Fruit fly (Drosophila melanogaster) whole organism, pupa: Measurements from ENCODE around the gene gzl.

Experiments
- CG10348 ChIP-seq: fragments of 200-800 bp; sonication (Bioruptor generic); IDR thresholded peaks from 2 replicates; pipeline ENCODE4 v1.3.6; 2022; ENCODE audit warnings: missing biosample characterization, missing genetic modification characterization
- CG12605 ChIP-seq: fragments of 200-800 bp; sonication (Bioruptor generic); IDR thresholded peaks from 2 replicates; pipeline ENCODE4 v1.3.6; 2022; ENCODE audit warnings: missing biosample characterization, missing genetic modification characterization
- CG13204 ChIP-seq: fragments of 200-800 bp; sonication (Bioruptor generic); optimal IDR thresholded peaks from 2 replicates; lab custom pipeline; 2018; ENCODE audit warnings: missing biosample characterization, mild to moderate bottlenecking, missing genetic modification characterization, moderate library complexity
- CG14655 ChIP-seq: fragments of 200-800 bp; sonication (Bioruptor generic); optimal IDR thresholded peaks from 3 replicates; lab custom pipeline; 2017; ENCODE audit warnings: mild to moderate bottlenecking, missing biosample characterization, missing genetic modification reagents, missing genetic modification characterization
- CG15710 ChIP-seq: fragments of 200-800 bp; sonication (Bioruptor generic); optimal IDR thresholded peaks from 2 replicates; lab custom pipeline; 2018; ENCODE audit warnings: missing biosample characterization, mild to moderate bottlenecking, missing genetic modification characterization, moderate library complexity
- CG17806 ChIP-seq: fragments of 200-800 bp; sonication (Bioruptor generic); optimal IDR thresholded peaks from 2 replicates; lab custom pipeline; 2018; ENCODE audit warnings: missing biosample characterization, mild to moderate bottlenecking, missing genetic modification characterization, moderate library complexity
- CG4496 ChIP-seq: fragments of 200-800 bp; sonication (Bioruptor generic); IDR thresholded peaks from 3 replicates; pipeline ENCODE4 v1.3.6; 2022; ENCODE audit warnings: missing biosample characterization, missing genetic modification characterization
- CG8301 ChIP-seq: fragments of 200-800 bp; sonication (Bioruptor generic); optimal IDR thresholded peaks from 2 replicates; lab custom pipeline; 2018; ENCODE audit warnings: missing biosample characterization, mild to moderate bottlenecking, missing genetic modification characterization
- EcR ChIP-seq: fragments of 200-800 bp; sonication (Bioruptor generic); optimal IDR thresholded peaks from 3 replicates; lab custom pipeline; 2019; ENCODE audit warnings: missing biosample characterization, missing genetic modification characterization, mild to moderate bottlenecking, moderate library complexity, missing genetic modification reagents
- Ets98B ChIP-seq: fragments of 200-800 bp; sonication (Bioruptor generic); IDR thresholded peaks from 2 replicates; pipeline ENCODE4 v1.3.6; 2022; ENCODE audit warnings: missing biosample characterization, missing genetic modification characterization
- Pif1A ChIP-seq: fragments of 200-800 bp; sonication (Bioruptor generic); optimal IDR thresholded peaks from 3 replicates; lab custom pipeline; 2016; ENCODE audit warnings: missing biosample characterization, missing genetic modification characterization
- Pif1B ChIP-seq: fragments of 200-800 bp; sonication (Bioruptor generic); optimal IDR thresholded peaks from 3 replicates; lab custom pipeline; 2016; ENCODE audit warnings: missing biosample characterization, missing genetic modification characterization
- gl ChIP-seq: fragments of 200-800 bp; sonication (Bioruptor generic); optimal IDR thresholded peaks from 2 replicates; lab custom pipeline; 2018; ENCODE audit warnings: missing biosample characterization, mild to moderate bottlenecking, missing genetic modification characterization

DNA sequence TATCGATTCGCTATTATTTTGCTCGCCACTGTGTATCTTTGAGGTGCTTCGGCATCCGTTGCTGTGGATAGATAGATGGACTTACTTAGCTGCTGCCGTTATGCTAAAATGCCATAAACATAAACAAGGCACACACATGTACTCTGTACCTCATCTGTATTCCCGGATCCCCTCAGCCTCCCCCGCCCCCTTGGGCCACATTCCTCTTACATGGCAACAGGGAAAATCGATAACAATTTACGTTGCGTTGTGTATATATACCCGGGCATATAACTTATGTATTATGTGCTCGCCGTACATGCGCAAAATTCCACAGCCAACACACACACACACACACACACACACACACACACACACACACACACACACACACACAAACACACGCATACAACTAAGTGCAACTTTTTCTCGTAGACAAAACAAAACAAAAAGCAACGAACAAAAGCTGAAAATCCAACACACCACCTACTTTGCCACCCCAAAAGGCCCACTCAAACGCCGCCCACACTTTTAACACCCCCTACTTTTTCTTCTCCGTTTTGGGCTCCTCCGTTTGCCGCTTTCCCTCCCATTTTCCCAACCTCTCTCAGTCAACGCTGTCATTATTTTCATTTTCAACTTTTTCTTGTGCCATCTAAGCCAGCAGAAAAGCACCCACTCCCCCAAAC, 31.2 kb downstream of the gzl start:
- no peak for TF ChIP-seq CG17806 (tag; lab: Kevin White, UChicago)
- no peak for TF ChIP-seq Ets98B (GFP tag; lab: Robert Waterston, UW)
- no peak for TF ChIP-seq CG4496
- no peak for TF ChIP-seq Pif1A (GFP tag; lab: Kevin White, UChicago)
- no peak for TF ChIP-seq CG10348
- TF ChIP-seq CG14655 (GFP tag; lab: Kevin White, UChicago) = peak; percentile 18
- TF ChIP-seq Pif1B = no peak
- TF ChIP-seq gl (tag; lab: Kevin White, UChicago) = no peak
- no peak for TF ChIP-seq CG15710 (tag; lab: Kevin White, UChicago)
- TF ChIP-seq CG8301 (tag; lab: Kevin White, UChicago) = no peak
- no peak for TF ChIP-seq EcR (GFP tag; lab: Kevin White, UChicago)
- no peak for TF ChIP-seq CG12605
- no peak for TF ChIP-seq CG13204
